Worm (Caenorhabditis elegans): ENCODE data around the gene ZK381.2.

DNA sequence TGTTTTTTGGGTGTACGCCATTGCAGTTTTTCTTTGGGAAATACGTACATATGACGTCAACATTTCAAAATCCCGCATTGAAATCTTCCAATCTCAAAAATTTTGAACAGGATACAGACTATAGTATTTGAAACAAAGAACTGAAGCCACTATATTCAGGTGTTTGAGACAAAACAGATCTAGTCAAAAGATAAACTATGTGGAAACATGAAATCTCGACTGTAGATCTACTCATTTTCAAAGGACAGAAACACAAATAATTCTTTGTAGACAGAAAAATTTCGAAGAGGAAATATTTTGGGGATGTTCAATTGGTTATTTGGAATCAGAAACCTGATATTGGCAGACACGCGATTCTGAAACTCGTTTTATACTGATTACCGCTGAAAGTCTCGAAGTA, 39.8 kb upstream of the ZK381.2 start:
- no peak for TF ChIP-seq fkh-8 (tag; optimal IDR thresholded peaks at IDR 0.05)
- TF ChIP-seq grh-1 (GFP tag; IDR thresholded peaks at IDR 0.05), result no peak
- no peak for TF ChIP-seq fkh-10 (GFP tag; optimal IDR thresholded peaks at IDR 0.05)
- TF ChIP-seq nhr-90 (tag; optimal IDR thresholded peaks at IDR 0.05; ENCODE audit: poor library complexity), result no peak
- no peak for TF ChIP-seq aly-2 (tag; optimal IDR thresholded peaks at IDR 0.05)
- no peak for TF ChIP-seq nhr-11 (tag; optimal IDR thresholded peaks at IDR 0.05)
- no peak for TF ChIP-seq ztf-4 (tag; optimal IDR thresholded peaks at IDR 0.05)

Data from whole organism, L1 larva.